Worm (Caenorhabditis elegans): ENCODE data around the gene lrx-1.
A peak's percentile ranks its signal among the peaks of the same experiment; 100 is the strongest.

lrx-1 gene

ce11 chrV:12303453-12304077 is 51.2 kb downstream of the lrx-1 start:
- TF ChIP-seq ceh-14 (tag; optimal IDR thresholded peaks at IDR 0.05) (peak; percentile 99), eyg-1 (tag; optimal IDR thresholded peaks at IDR 0.05) (peak; percentile 100), pat-9 (tag; optimal IDR thresholded peaks at IDR 0.05) (peak; percentile 100), ttx-3 (tag; optimal IDR thresholded peaks at IDR 0.05) (peak; percentile 99), nhr-232 (tag; optimal IDR thresholded peaks at IDR 0.05) (peak; percentile 100), unc-86 (tag; optimal IDR thresholded peaks at IDR 0.05) (peak; percentile 100), dve-1 (tag; optimal IDR thresholded peaks at IDR 0.05) (peak; percentile 99), hlh-15 (tag; optimal IDR thresholded peaks at IDR 0.05) (peak; percentile 100), pha-4 (tag; optimal IDR thresholded peaks at IDR 0.05) (no peak), ceh-45 (GFP tag; IDR thresholded peaks at IDR 0.05) (peak; percentile 100), gmeb-2 (tag; optimal IDR thresholded peaks at IDR 0.05) (peak; percentile 100), madf-2 (tag; optimal IDR thresholded peaks at IDR 0.05) (peak; percentile 99), ztf-16 (tag; optimal IDR thresholded peaks at IDR 0.05) (peak; percentile 100), lin-11 (tag; optimal IDR thresholded peaks at IDR 0.05) (peak; percentile 98), npax-4 (tag; optimal IDR thresholded peaks at IDR 0.05) (peak; percentile 99), C08G9.2 (tag; optimal IDR thresholded peaks at IDR 0.05) (peak; percentile 98), hlh-30 (tag; optimal IDR thresholded peaks at IDR 0.05; ENCODE audit: insufficient read depth) (peak; percentile 92), hlh-8 (tag; optimal IDR thresholded peaks at IDR 0.05) (peak; percentile 98), fkh-6 (tag; optimal IDR thresholded peaks at IDR 0.05) (peak; percentile 99), fax-1 (tag; optimal IDR thresholded peaks at IDR 0.05) (peak; percentile 99), pros-1 (tag; optimal IDR thresholded peaks at IDR 0.05) (peak; percentile 99), unc-42 (tag; optimal IDR thresholded peaks at IDR 0.05) (peak; percentile 95), mec-3 (tag; optimal IDR thresholded peaks at IDR 0.05; ENCODE audit: borderline replicate concordance) (peak; percentile 99), ref-2 (tag; optimal IDR thresholded peaks at IDR 0.05) (peak; percentile 100), pax-1 (tag; optimal IDR thresholded peaks at IDR 0.05) (peak; percentile 29), sdc-2 (tag; optimal IDR thresholded peaks at IDR 0.05) (peak; percentile 95), tbx-7 (tag; optimal IDR thresholded peaks at IDR 0.05) (peak; percentile 95), dmd-4 (tag; optimal IDR thresholded peaks at IDR 0.05; ENCODE audit: borderline replicate concordance) (peak; percentile 99), ceh-24 (tag; optimal IDR thresholded peaks at IDR 0.05) (peak; percentile 99), syd-9 (tag; optimal IDR thresholded peaks at IDR 0.05) (peak; percentile 99), pqm-1 (tag; optimal IDR thresholded peaks at IDR 0.05) (peak; percentile 99), sox-4 (tag; optimal IDR thresholded peaks at IDR 0.05) (peak; percentile 100), che-1 (tag; optimal IDR thresholded peaks at IDR 0.05) (peak; percentile 99), tbx-2 (tag; optimal IDR thresholded peaks at IDR 0.05) (peak; percentile 99), elt-2 (tag; optimal IDR thresholded peaks at IDR 0.05) (peak; percentile 100), sox-2 (GFP tag; IDR thresholded peaks at IDR 0.05) (peak; percentile 98), unc-3 (GFP tag; conservative IDR thresholded peaks at IDR 0.05) (peak; percentile 100), unc-3 (tag; optimal IDR thresholded peaks at IDR 0.05) (peak; percentile 100), nhr-11 (tag; optimal IDR thresholded peaks at IDR 0.05) (no peak), odd-2 (tag; optimal IDR thresholded peaks at IDR 0.05) (peak; percentile 94), ceh-22 (tag; optimal IDR thresholded peaks at IDR 0.05) (peak; percentile 94), lim-6 (tag; optimal IDR thresholded peaks at IDR 0.05) (peak; percentile 99), pha-2 (tag; optimal IDR thresholded peaks at IDR 0.05) (peak; percentile 98), ceh-30 (tag; optimal IDR thresholded peaks at IDR 0.05) (peak; percentile 93), ceh-19 (GFP tag; optimal IDR thresholded peaks at IDR 0.05) (peak; percentile 100), ahr-1 (tag; optimal IDR thresholded peaks at IDR 0.05) (peak; percentile 99), rnt-1 (tag; optimal IDR thresholded peaks at IDR 0.05) (peak; percentile 99), zip-5 (tag; optimal IDR thresholded peaks at IDR 0.05) (peak; percentile 98), ama-1 (optimal IDR thresholded peaks at IDR 0.05) (peak; percentile 80), ceh-34 (tag; optimal IDR thresholded peaks at IDR 0.05) (peak; percentile 100), hlh-13 (GFP tag; optimal IDR thresholded peaks at IDR 0.05) (peak; percentile 100), elt-4 (tag; optimal IDR thresholded peaks at IDR 0.05) (peak; percentile 99), ceh-48 (tag; optimal IDR thresholded peaks at IDR 0.05) (peak; percentile 100)
